Worm (Caenorhabditis elegans): ENCODE measurements around the gene C46F11.6.

DNA sequence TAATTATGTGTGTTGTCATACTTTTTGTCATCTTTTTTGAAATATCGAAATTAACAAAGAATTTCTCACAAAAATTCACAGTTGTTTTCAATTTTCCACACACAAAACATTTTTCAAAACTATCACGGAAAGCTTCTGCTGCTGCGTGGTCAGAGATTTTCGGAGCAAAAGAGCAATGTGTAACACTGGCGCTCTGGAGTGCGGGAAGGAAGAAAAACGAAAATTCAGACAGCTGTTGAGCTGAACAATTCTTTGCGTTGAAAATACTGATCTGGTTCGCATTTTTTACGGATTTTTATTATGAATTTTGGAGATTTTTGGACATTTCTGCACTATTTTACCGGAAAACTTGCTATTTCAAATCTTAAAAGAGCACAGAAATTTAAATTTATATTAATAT lies 26.6 kb downstream of the C46F11.6 start:
- TF ChIP-seq unc-86 (tag; optimal IDR thresholded peaks at IDR 0.05) = no peak
- TF ChIP-seq unc-62 (GFP tag; optimal IDR thresholded peaks at IDR 0.05) = no peak
- TF ChIP-seq ztf-11 (tag; optimal IDR thresholded peaks at IDR 0.05) = no peak
- no peak for TF ChIP-seq ceh-82 (tag; optimal IDR thresholded peaks at IDR 0.05)
- TF ChIP-seq Y116A8C.19 (tag; optimal IDR thresholded peaks at IDR 0.05; ENCODE audit: borderline replicate concordance) = no peak
- no peak for TF ChIP-seq tbx-2 (tag; optimal IDR thresholded peaks at IDR 0.05)

Measured in whole organism, L1 larva.